Fruit fly (Drosophila melanogaster): ENCODE results near the gene CG7382.

The CG7382 gene

DNA sequence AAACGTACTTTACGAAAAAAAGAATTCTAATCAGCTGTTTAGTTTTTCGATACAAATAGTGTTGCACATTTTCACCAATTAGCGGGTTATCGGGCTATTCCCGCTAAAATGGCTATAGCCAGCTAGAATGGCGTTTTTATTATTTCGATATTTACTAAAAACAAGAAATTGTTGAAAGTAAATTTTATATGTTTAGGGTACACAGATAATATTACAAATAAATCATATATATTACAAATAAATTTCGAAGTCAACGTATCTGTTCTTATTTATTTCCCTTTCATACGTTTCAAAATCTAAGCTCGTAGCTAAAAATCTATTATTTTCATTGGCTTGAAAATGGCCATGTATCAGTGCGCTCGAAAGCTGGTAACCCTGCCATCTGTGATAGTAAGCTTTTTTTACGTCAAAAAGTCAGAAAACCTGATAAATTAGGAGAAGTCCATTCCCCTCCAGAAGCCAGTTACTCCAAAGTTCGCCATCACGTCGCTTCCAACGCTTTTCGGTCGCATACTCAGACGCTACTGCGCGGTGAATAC is at the start of gene CG7382, which contains the start of gene cl (continued):
- TF ChIP-seq Nf-YC (tag; optimal IDR thresholded peaks at IDR 0.05) (peak; percentile 65), jumu (GFP tag; optimal IDR thresholded peaks at IDR 0.05) (no peak), CG2712 (tag; optimal IDR thresholded peaks at IDR 0.05) (peak; percentile 62), CG7839 (tag; optimal IDR thresholded peaks at IDR 0.05) (peak; percentile 55), ems (GFP tag; optimal IDR thresholded peaks at IDR 0.05) (no peak), CG9437 (GFP tag; optimal IDR thresholded peaks at IDR 0.05) (peak; percentile 98), stwl (tag; optimal IDR thresholded peaks at IDR 0.05) (peak; percentile 4), Chrac-16 (GFP tag; optimal IDR thresholded peaks at IDR 0.05) (peak; percentile 6), hb (GFP tag; IDR thresholded peaks at IDR 0.05; ENCODE audit: partially characterized antibody) (no peak), phol (tag; optimal IDR thresholded peaks at IDR 0.05) (peak; percentile 72), Drgx (GFP tag; IDR thresholded peaks at IDR 0.05) (no peak), seq (GFP tag; IDR thresholded peaks at IDR 0.05) (no peak), h (optimal IDR thresholded peaks at IDR 0.05) (no peak), CG17612 (GFP tag; IDR thresholded peaks at IDR 0.05) (no peak), CG3065 (GFP tag; optimal IDR thresholded peaks at IDR 0.05) (no peak), CG13894 (tag; optimal IDR thresholded peaks at IDR 0.05) (peak; percentile 41), CG12659 (GFP tag; optimal IDR thresholded peaks at IDR 0.05) (peak; percentile 71), Stat92E (GFP tag; optimal IDR thresholded peaks at IDR 0.05) (peak in 1 of 3 experiments; percentile 24), CG5245 (GFP tag; optimal IDR thresholded peaks at IDR 0.05) (no peak), MESR4 (GFP tag; optimal IDR thresholded peaks at IDR 0.05) (peak; percentile 46), ap (GFP tag; IDR thresholded peaks at IDR 0.05) (no peak), NK7.1 (GFP tag; optimal IDR thresholded peaks at IDR 0.05) (no peak), Dek (tag; optimal IDR thresholded peaks at IDR 0.05) (peak; percentile 35), CTCF (GFP tag; optimal IDR thresholded peaks at IDR 0.05) (no peak), Oli (tag; optimal IDR thresholded peaks at IDR 0.05) (no peak), GATAe (GFP tag; conservative IDR thresholded peaks at IDR 0.05) (no peak), danr (GFP tag; IDR thresholded peaks at IDR 0.05) (no peak), zfh2 (GFP tag; optimal IDR thresholded peaks at IDR 0.05) (peak; percentile 25), dysf (GFP tag; IDR thresholded peaks at IDR 0.05) (no peak), CG8924 (tag; optimal IDR thresholded peaks at IDR 0.05) (peak; percentile 22), CG10979 (tag; optimal IDR thresholded peaks at IDR 0.05) (peak; percentile 24), stc (GFP tag; IDR thresholded peaks at IDR 0.05) (no peak), CG31365 (tag; optimal IDR thresholded peaks at IDR 0.05) (no peak), lilli (GFP tag; optimal IDR thresholded peaks at IDR 0.05) (peak; percentile 41), Antp (GFP tag; optimal IDR thresholded peaks at IDR 0.05) (peak; percentile 9), CG11560 (tag; IDR thresholded peaks at IDR 0.05) (no peak), CG2129 (GFP tag; IDR thresholded peaks at IDR 0.05; ENCODE audit: partially characterized antibody) (no peak), tap (tag; optimal IDR thresholded peaks at IDR 0.05) (no peak), Atf3 (GFP tag; optimal IDR thresholded peaks at IDR 0.05) (no peak), Lim3 (GFP tag; IDR thresholded peaks at IDR 0.05) (no peak), CG1529 (GFP tag; optimal IDR thresholded peaks at IDR 0.05) (no peak), cas (GFP tag; IDR thresholded peaks at IDR 0.05) (no peak), Bgb (GFP tag; IDR thresholded peaks at IDR 0.05; ENCODE audit: partially characterized antibody) (no peak; the same call in 1 of the 2 replicates), kni (GFP tag; optimal IDR thresholded peaks at IDR 0.05) (no peak), zf30C (GFP tag; optimal IDR thresholded peaks at IDR 0.05) (no peak), CG4328 (GFP tag; optimal IDR thresholded peaks at IDR 0.05) (peak; percentile 18), pnt (GFP tag; optimal IDR thresholded peaks at IDR 0.05) (no peak), CG3163 (GFP tag; optimal IDR thresholded peaks at IDR 0.05) (no peak), CG31388 (GFP tag; optimal IDR thresholded peaks at IDR 0.05) (no peak), CG17568 (GFP tag; optimal IDR thresholded peaks at IDR 0.05) (no peak), Mrtf (GFP tag; IDR thresholded peaks at IDR 0.05) (no peak), zen (tag; optimal IDR thresholded peaks at IDR 0.05) (peak; percentile 42)

All from whole organism, embryonic.